Worm (Caenorhabditis elegans): Measurements from ENCODE around the gene sars-2.

DNA sequence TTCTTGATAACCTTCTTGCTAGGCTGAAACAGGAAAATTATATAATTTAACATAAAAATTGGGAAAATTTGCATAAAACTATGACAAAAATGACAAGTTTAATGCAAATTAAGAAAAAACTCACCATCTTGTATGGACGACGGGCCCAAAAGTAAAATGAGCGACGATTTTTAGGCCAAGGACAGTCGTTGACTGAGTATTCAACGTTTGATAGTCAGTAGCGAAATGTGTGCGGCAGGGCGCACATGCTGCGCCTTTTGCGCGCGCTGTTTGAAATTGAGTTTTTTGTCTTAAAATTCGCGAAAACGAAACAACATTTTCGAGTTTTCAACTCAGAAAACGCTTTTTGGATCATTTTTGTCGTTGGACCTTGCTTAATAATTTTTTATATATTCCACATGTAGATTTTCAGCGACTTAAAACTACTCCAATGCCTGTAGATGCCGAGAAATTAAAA is 33.0 kb downstream of the sars-2 start, which contains the start of the genes rpl-7A and set-21:
- peak; percentile 73 for TF ChIP-seq him-1 (tag; optimal IDR thresholded peaks at IDR 0.05)
- peak; percentile 79 for TF ChIP-seq W03F9.2 (tag; optimal IDR thresholded peaks at IDR 0.05)
